Worm (Caenorhabditis elegans) whole organism, L4 larva: Measurements from ENCODE around the gene W04G3.7.

Source experiments
- R02D3.7 ChIP-seq: fragments of 150-350 bp; sonication (generic microtip); optimal IDR thresholded peaks from 3 replicates; lab custom pipeline; 2014; ENCODE audit warnings: missing biosample characterization, missing genetic modification characterization
- ZK337.2 ChIP-seq: fragments of 200-800 bp; sonication (Bioruptor generic); IDR thresholded peaks from 2 replicates; pipeline ENCODE4 v1.3.6; 2022; ENCODE audit warnings: missing genetic modification reagents, missing genetic modification characterization, missing compliant biosample characterization
- ceh-82 ChIP-seq: sonication (generic microtip); optimal IDR thresholded peaks from 2 replicates; lab custom pipeline; 2017; ENCODE audit warnings: missing biosample characterization, missing genetic modification characterization
- daf-12 ChIP-seq: fragments of 150-350 bp; optimal IDR thresholded peaks from 2 replicates; lab custom pipeline; 2014; ENCODE audit warnings: missing biosample characterization, missing genetic modification reagents, missing genetic modification characterization
- dmd-9 ChIP-seq: fragments of 200-800 bp; sonication (Bioruptor generic); IDR thresholded peaks from 2 replicates; pipeline ENCODE4 v1.3.6; 2022; ENCODE audit warnings: missing genetic modification reagents, missing genetic modification characterization, missing compliant biosample characterization
- dpl-1 ChIP-seq: fragments of 150-350 bp; optimal IDR thresholded peaks from 2 replicates; lab custom pipeline; 2014; ENCODE audit warnings: missing biosample characterization, missing genetic modification reagents, missing genetic modification characterization
- egl-27 ChIP-seq: sonication (generic microtip); optimal IDR thresholded peaks from 3 replicates; lab custom pipeline; 2017; ENCODE audit warnings: missing biosample characterization, missing genetic modification reagents, missing genetic modification characterization
- madf-9 ChIP-seq: fragments of 200-800 bp; sonication (Bioruptor generic); conservative IDR thresholded peaks from 2 replicates; pipeline ENCODE4 v1.3.6; 2022; ENCODE audit warnings: missing genetic modification reagents, missing genetic modification characterization, missing compliant biosample characterization
- nhr-237 ChIP-seq: sonication (generic microtip); optimal IDR thresholded peaks from 2 replicates; lab custom pipeline; 2017; ENCODE audit warnings: missing biosample characterization, missing genetic modification characterization
- nhr-76 ChIP-seq: fragments of 150-350 bp; optimal IDR thresholded peaks from 2 replicates; lab custom pipeline; 2014; ENCODE audit warnings: missing biosample characterization, missing genetic modification characterization
- skn-1 ChIP-seq: fragments of 150-350 bp; optimal IDR thresholded peaks from 2 replicates; lab custom pipeline; 2014; ENCODE audit warnings: missing biosample characterization, missing genetic modification characterization
- vab-7 ChIP-seq: fragments of 200-800 bp; sonication (Bioruptor generic); IDR thresholded peaks from 2 replicates; pipeline ENCODE4 v1.3.6; 2022; ENCODE audit warnings: missing genetic modification reagents, missing genetic modification characterization, missing compliant biosample characterization

DNA sequence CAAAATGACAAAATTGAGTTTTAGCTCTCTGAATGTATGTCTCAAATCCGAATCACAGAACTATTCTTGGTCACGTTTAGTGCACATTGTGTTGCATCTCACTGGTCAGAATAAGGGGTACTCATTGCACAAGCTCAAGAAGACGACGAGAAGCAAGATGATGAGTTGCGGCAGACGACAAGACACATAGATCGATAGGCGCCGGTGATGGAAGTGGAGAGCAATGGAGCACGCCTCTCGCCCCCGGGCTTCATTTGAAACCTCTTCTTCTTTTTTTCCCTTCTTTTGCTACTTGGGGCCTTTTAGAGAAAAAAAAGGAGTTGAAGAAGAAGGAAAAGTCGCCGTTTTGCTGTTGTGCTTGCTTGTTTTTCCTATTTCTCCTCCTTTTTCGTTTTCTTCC, 16.7 kb downstream of the W04G3.7 start, which contains the start of gene apt-9:
- no peak for TF ChIP-seq dmd-9 (GFP tag; lab: Robert Waterston, UW)
- no peak for TF ChIP-seq nhr-237
- no peak for TF ChIP-seq daf-12 (tag; lab: Kevin White, UChicago)
- no peak for TF ChIP-seq egl-27 (tag; lab: Kevin White, UChicago)
- no peak for TF ChIP-seq madf-9 (GFP tag; lab: Robert Waterston, UW)
- TF ChIP-seq R02D3.7 = no peak
- no peak for TF ChIP-seq skn-1
- no peak for TF ChIP-seq ZK337.2 (GFP tag; lab: Robert Waterston, UW)
- TF ChIP-seq ceh-82 (tag; lab: Kevin White, UChicago) = no peak
- 0 out of 2 replicates have a peak, but pooled peaks have one; percentile 18 for TF ChIP-seq vab-7
- TF ChIP-seq dpl-1 (GFP tag; lab: Kevin White, UChicago) = no peak
- TF ChIP-seq nhr-76 = no peak
